Worm (Caenorhabditis elegans) whole organism, late embryonic: ENCODE data around the gene Y39E4B.5.

ENCODE experiments used
- dmd-4 ChIP-seq: sonication (generic microtip); optimal IDR thresholded peaks from 2 replicates; lab custom pipeline; 2016; ENCODE audit warnings: borderline replicate concordance, missing genetic modification characterization, missing compliant biosample characterization
- elt-4 ChIP-seq: sonication (generic microtip); optimal IDR thresholded peaks from 2 replicates; lab custom pipeline; 2016; ENCODE audit warnings: missing genetic modification characterization, missing compliant biosample characterization
- hlh-30 ChIP-seq: sonication (generic microtip); optimal IDR thresholded peaks from 2 replicates; lab custom pipeline; 2017; ENCODE audit warnings: antibody characterized with exemption, missing genetic modification characterization, missing compliant biosample characterization; ENCODE audit not compliant: insufficient read depth

ce11 chrIII:13153517-13153916 is 16.2 kb upstream of the Y39E4B.5 start, which contains the start of gene abce-1:
- no peak for TF ChIP-seq hlh-30
- TF ChIP-seq elt-4 (tag; lab: Kevin White, UChicago), result no peak
- TF ChIP-seq dmd-4 (tag; lab: Kevin White, UChicago), result no peak
